Worm (Caenorhabditis elegans) whole organism, late embryonic: ENCODE data around the gene mam-6.

ENCODE experiments used
- ceh-9 ChIP-seq: sonication (generic microtip); optimal IDR thresholded peaks from 2 replicates; lab custom pipeline; 2016; ENCODE audit warnings: mild to moderate bottlenecking, missing genetic modification characterization, inconsistent platforms, missing compliant biosample characterization
- gmeb-2 ChIP-seq: sonication (generic microtip); optimal IDR thresholded peaks from 2 replicates; lab custom pipeline; 2016; ENCODE audit warnings: missing genetic modification characterization, inconsistent platforms, missing compliant biosample characterization
- unc-86 ChIP-seq: sonication (generic microtip); optimal IDR thresholded peaks from 2 replicates; lab custom pipeline; 2016; ENCODE audit warnings: missing genetic modification characterization, missing compliant biosample characterization

DNA sequence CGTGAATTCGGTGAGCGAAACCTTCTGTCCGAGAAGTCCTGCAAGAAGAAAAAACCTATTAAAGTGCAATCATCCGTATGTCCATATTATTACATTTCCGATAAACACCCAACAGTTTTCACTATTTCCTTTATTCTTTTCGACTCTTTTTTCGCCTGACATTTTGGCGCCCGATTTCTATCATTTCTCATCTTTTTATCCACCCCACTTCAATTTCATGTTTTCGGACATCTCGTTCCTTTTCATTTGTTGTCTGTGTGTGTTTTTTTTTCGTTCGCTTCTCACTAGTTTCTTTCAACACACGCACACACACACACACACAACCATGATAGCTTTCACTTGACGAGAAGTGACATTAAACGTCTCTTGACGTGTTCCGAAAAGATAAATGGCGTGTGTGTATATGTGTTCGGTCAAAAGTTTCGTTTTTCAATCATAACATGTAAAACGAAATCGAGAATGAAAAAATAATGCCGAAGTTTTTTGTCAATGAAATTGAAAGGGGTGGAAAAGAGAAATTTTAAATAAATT is 35.9 kb upstream of the mam-6 start:
- no peak for TF ChIP-seq gmeb-2 (tag; lab: Kevin White, UChicago)
- no peak for TF ChIP-seq unc-86 (tag; lab: Kevin White, UChicago)
- no peak for TF ChIP-seq ceh-9 (tag; lab: Kevin White, UChicago)
